Worm (Caenorhabditis elegans) whole organism, L3 larva: Measurements from ENCODE around the gene T16H12.13.

Source experiments
- ZK546.5 ChIP-seq: sonication (generic microtip); optimal IDR thresholded peaks from 2 replicates; lab custom pipeline; 2017; ENCODE audit warnings: missing biosample characterization, missing genetic modification characterization
- ama-1 ChIP-seq: fragments of 150-350 bp; optimal IDR thresholded peaks from 2 replicates; lab custom pipeline; 2018
- ceh-82 ChIP-seq: fragments of 150-350 bp; optimal IDR thresholded peaks from 2 replicates; lab custom pipeline; 2014; ENCODE audit warnings: missing biosample characterization, missing genetic modification characterization
- daf-12 ChIP-seq: fragments of 150-350 bp; optimal IDR thresholded peaks from 2 replicates; lab custom pipeline; 2014; ENCODE audit warnings: missing biosample characterization, missing genetic modification reagents, missing genetic modification characterization
- elt-3 ChIP-seq, 3 experiments: fragments of 150-350 bp in 1 of 3; sonication (generic microtip) in 2 of 3; optimal IDR thresholded peaks; 2 replicates in 2 of 3; 4 replicates in 1 of 3; lab custom pipeline; 2014 to 2017; ENCODE audit warnings: missing biosample characterization in 3 of 3, missing genetic modification characterization in 3 of 3
- fkh-10 ChIP-seq: sonication (generic microtip); optimal IDR thresholded peaks from 2 replicates; lab custom pipeline; 2017; ENCODE audit warnings: missing biosample characterization, missing genetic modification reagents, missing genetic modification characterization
- fos-1 ChIP-seq: fragments of 150-350 bp; optimal IDR thresholded peaks from 2 replicates; lab custom pipeline; 2014; ENCODE audit warnings: missing biosample characterization, missing genetic modification characterization
- jun-1 ChIP-seq: fragments of 150-350 bp; optimal IDR thresholded peaks from 2 replicates; lab custom pipeline; 2014; ENCODE audit warnings: missing biosample characterization, missing genetic modification reagents, missing genetic modification characterization
- mdl-1 ChIP-seq: fragments of 150-350 bp; optimal IDR thresholded peaks from 2 replicates; lab custom pipeline; 2014; ENCODE audit warnings: missing biosample characterization, missing genetic modification characterization
- nhr-67 ChIP-seq: fragments of 150-350 bp; optimal IDR thresholded peaks from 2 replicates; lab custom pipeline; 2014; ENCODE audit warnings: missing biosample characterization, missing genetic modification characterization
- pqm-1 ChIP-seq: fragments of 150-350 bp; optimal IDR thresholded peaks from 2 replicates; lab custom pipeline; 2017; ENCODE audit warnings: missing biosample characterization, missing genetic modification characterization, inconsistent platforms
- unc-62 ChIP-seq: fragments of 150-350 bp; sonication (generic microtip); optimal IDR thresholded peaks from 4 replicates; lab custom pipeline; 2014; ENCODE audit warnings: missing biosample characterization, missing genetic modification reagents, missing genetic modification characterization
- zag-1 ChIP-seq: fragments of 150-350 bp; optimal IDR thresholded peaks from 2 replicates; lab custom pipeline; 2014; ENCODE audit warnings: missing biosample characterization, missing genetic modification characterization
- ztf-11 ChIP-seq: fragments of 150-350 bp; optimal IDR thresholded peaks from 2 replicates; lab custom pipeline; 2014; ENCODE audit warnings: missing biosample characterization, missing genetic modification characterization

ce11 chrIII:10085983-10086382, 780 bp downstream of the T16H12.13 start, which contains the start of gene T16H12.2:
- TF ChIP-seq nhr-67 (tag; lab: Kevin White, UChicago) (no peak), pqm-1 (tag; lab: Kevin White, UChicago) (no peak), ceh-82 (tag; lab: Kevin White, UChicago) (no peak), elt-3 (tag; optimal IDR thresholded peaks at IDR 0.05; lab: Kevin White, UChicago) (no peak), jun-1 (no peak), fkh-10 (GFP tag; lab: Kevin White, UChicago) (no peak), ama-1 (lab: Kevin White, UChicago) (no peak), ZK546.5 (no peak), unc-62 (GFP tag; lab: Kevin White, UChicago) (no peak), fos-1 (tag; lab: Kevin White, UChicago) (no peak), zag-1 (no peak), mdl-1 (tag; lab: Kevin White, UChicago) (no peak), daf-12 (tag; lab: Kevin White, UChicago) (no peak), ztf-11 (tag; lab: Kevin White, UChicago) (no peak)
